Fruit fly (Drosophila melanogaster): ENCODE results near the gene hook.

DNA sequence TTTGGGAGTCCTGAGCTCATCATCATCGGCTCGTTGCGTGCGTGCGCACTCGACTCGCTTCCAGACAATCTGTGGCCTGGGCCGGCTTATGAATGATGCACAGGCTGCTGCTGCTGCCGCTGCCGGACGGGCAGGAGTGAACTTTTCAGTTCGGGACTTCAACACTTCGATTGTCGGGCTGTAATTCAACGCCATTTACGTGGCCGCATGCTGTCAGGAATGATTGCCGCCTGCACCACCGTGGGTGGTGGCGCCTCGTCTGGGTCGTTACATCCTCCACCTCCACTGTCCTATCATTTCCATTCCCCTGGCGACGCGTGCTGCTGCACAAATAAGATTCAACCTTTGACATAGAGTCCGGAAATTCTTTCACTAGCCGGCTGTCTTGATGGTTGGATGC, 23.3 kb downstream of the hook start:
- TF ChIP-seq Myc (optimal IDR thresholded peaks at IDR 0.05) (no peak), Abd-B (GFP tag; optimal IDR thresholded peaks at IDR 0.05) (no peak), ey (GFP tag; optimal IDR thresholded peaks at IDR 0.05) (no peak), tai (GFP tag; optimal IDR thresholded peaks at IDR 0.05) (no peak), Mio (GFP tag; optimal IDR thresholded peaks at IDR 0.05) (no peak), Dfd (GFP tag; optimal IDR thresholded peaks at IDR 0.05) (no peak), psq (GFP tag; optimal IDR thresholded peaks at IDR 0.05) (no peak), lola (GFP tag; optimal IDR thresholded peaks at IDR 0.05) (no peak), Sp1 (GFP tag; optimal IDR thresholded peaks at IDR 0.05) (no peak), sv (GFP tag; optimal IDR thresholded peaks at IDR 0.05) (no peak)

Measured in whole organism, wandering third instar larva.